Fruit fly (Drosophila melanogaster): ENCODE results near the gene Mct1.
A peak's percentile ranks its signal among the peaks of the same experiment; 100 is the strongest.

The Mct1 gene

dm6 chrX:2147475-2147874 lies 41.5 kb upstream of the Mct1 start:
- TF ChIP-seq sv (GFP tag; optimal IDR thresholded peaks at IDR 0.05) (no peak), jim (GFP tag; optimal IDR thresholded peaks at IDR 0.05) (no peak), Hr83 (GFP tag; optimal IDR thresholded peaks at IDR 0.05; ENCODE audit: poor library complexity, severe bottlenecking) (no peak), dmrt93B (GFP tag; optimal IDR thresholded peaks at IDR 0.05) (no peak), pan (optimal IDR thresholded peaks at IDR 0.05) (no peak), Jra (GFP tag; optimal IDR thresholded peaks at IDR 0.05) (no peak), psq (GFP tag; optimal IDR thresholded peaks at IDR 0.05) (no peak), GATAd (GFP tag; optimal IDR thresholded peaks at IDR 0.05) (no peak), CG9705 (GFP tag; optimal IDR thresholded peaks at IDR 0.05) (no peak), N (GFP tag; optimal IDR thresholded peaks at IDR 0.05) (no peak), fru (GFP tag; optimal IDR thresholded peaks at IDR 0.05) (no peak), usp (GFP tag; optimal IDR thresholded peaks at IDR 0.05) (no peak), ey (GFP tag; optimal IDR thresholded peaks at IDR 0.05) (no peak), lola (GFP tag; optimal IDR thresholded peaks at IDR 0.05) (no peak), Hr78 (GFP tag; optimal IDR thresholded peaks at IDR 0.05) (no peak), Vsx2 (GFP tag; optimal IDR thresholded peaks at IDR 0.05; ENCODE audit: partially characterized antibody) (no peak), tai (GFP tag; optimal IDR thresholded peaks at IDR 0.05) (no peak), brk (GFP tag; optimal IDR thresholded peaks at IDR 0.05) (no peak)

- TF ChIP-seq fru (GFP tag; optimal IDR thresholded peaks at IDR 0.05) (no peak), Rel (GFP tag; optimal IDR thresholded peaks at IDR 0.05) (no peak), Rel (tag; optimal IDR thresholded peaks at IDR 0.05) (no peak), dsf (GFP tag; optimal IDR thresholded peaks at IDR 0.05; ENCODE audit: borderline replicate concordance) (no peak), dmrt93B (GFP tag; optimal IDR thresholded peaks at IDR 0.05) (no peak)
Measured at dm6 chrX:2148671-2149070, 40.3 kb upstream of the Mct1 start.

dm6 chrX:2149478-2149877 lies 39.5 kb upstream of the Mct1 start, which contains the start of gene bcn92:
bcn92 (minus strand) TSS chrX:2149647.
- TF ChIP-seq N (GFP tag; optimal IDR thresholded peaks at IDR 0.05), result no peak
- TF ChIP-seq Dfd (GFP tag; optimal IDR thresholded peaks at IDR 0.05), result no peak
- TF ChIP-seq pan (optimal IDR thresholded peaks at IDR 0.05), result no peak
- TF ChIP-seq Hnf4 (GFP tag; optimal IDR thresholded peaks at IDR 0.05), result no peak
- no peak for TF ChIP-seq GATAd (GFP tag; optimal IDR thresholded peaks at IDR 0.05)
- no peak for TF ChIP-seq sage (GFP tag; optimal IDR thresholded peaks at IDR 0.05)
- TF ChIP-seq dmrt93B (GFP tag; optimal IDR thresholded peaks at IDR 0.05), result no peak
- no peak for TF ChIP-seq tai (GFP tag; optimal IDR thresholded peaks at IDR 0.05)
- peak; percentile 5 for TF ChIP-seq Myc (optimal IDR thresholded peaks at IDR 0.05)
- TF ChIP-seq Vsx2 (GFP tag; optimal IDR thresholded peaks at IDR 0.05; ENCODE audit: partially characterized antibody), result no peak
- TF ChIP-seq HLH106 (tag; optimal IDR thresholded peaks at IDR 0.05), result peak; percentile 36
- no peak for TF ChIP-seq Dif (GFP tag; optimal IDR thresholded peaks at IDR 0.05; ENCODE audit: partially characterized antibody)
- TF ChIP-seq h (GFP tag; optimal IDR thresholded peaks at IDR 0.05), result peak; percentile 41
- TF ChIP-seq jim (GFP tag; optimal IDR thresholded peaks at IDR 0.05), result no peak
- TF ChIP-seq br (GFP tag; optimal IDR thresholded peaks at IDR 0.05), result peak; percentile 29
- TF ChIP-seq fru (GFP tag; optimal IDR thresholded peaks at IDR 0.05), result peak; percentile 37
- TF ChIP-seq Rel (GFP tag; optimal IDR thresholded peaks at IDR 0.05), result no peak
- peak; percentile 12 for TF ChIP-seq Rel (tag; optimal IDR thresholded peaks at IDR 0.05)
- TF ChIP-seq foxo (GFP tag; optimal IDR thresholded peaks at IDR 0.05), result peak in 1 of 2 experiments; percentile 42
- TF ChIP-seq psq (GFP tag; optimal IDR thresholded peaks at IDR 0.05), result no peak
- TF ChIP-seq dl (GFP tag; optimal IDR thresholded peaks at IDR 0.05; ENCODE audit: insufficient read depth in 1 of 2, partially characterized antibody in 2 of 2), result no peak
- no peak for TF ChIP-seq Mio (GFP tag; optimal IDR thresholded peaks at IDR 0.05)
- TF ChIP-seq Abd-B (GFP tag; optimal IDR thresholded peaks at IDR 0.05), result no peak
- TF ChIP-seq lola (GFP tag; optimal IDR thresholded peaks at IDR 0.05), result no peak
- no peak for TF ChIP-seq CG32264 (GFP tag; optimal IDR thresholded peaks at IDR 0.05)
- TF ChIP-seq OdsH (GFP tag; optimal IDR thresholded peaks at IDR 0.05), result peak; percentile 21
- no peak for TF ChIP-seq CrebA (GFP tag; optimal IDR thresholded peaks at IDR 0.05; ENCODE audit: borderline replicate concordance)
- peak; percentile 21 for TF ChIP-seq Hr83 (GFP tag; optimal IDR thresholded peaks at IDR 0.05; ENCODE audit: poor library complexity, severe bottlenecking)
- peak; percentile 46 for TF ChIP-seq sv (GFP tag; optimal IDR thresholded peaks at IDR 0.05)
- TF ChIP-seq Jra (GFP tag; optimal IDR thresholded peaks at IDR 0.05), result peak; percentile 51
- TF ChIP-seq CG9705 (GFP tag; optimal IDR thresholded peaks at IDR 0.05), result no peak
- no peak for TF ChIP-seq dsf (GFP tag; optimal IDR thresholded peaks at IDR 0.05; ENCODE audit: borderline replicate concordance)
- peak; percentile 43 for TF ChIP-seq rgr (GFP tag; optimal IDR thresholded peaks at IDR 0.05)
- TF ChIP-seq Hr78 (GFP tag; optimal IDR thresholded peaks at IDR 0.05), result no peak
- TF ChIP-seq brk (GFP tag; optimal IDR thresholded peaks at IDR 0.05), result no peak
- TF ChIP-seq Sp1 (GFP tag; optimal IDR thresholded peaks at IDR 0.05), result peak; percentile 36
- TF ChIP-seq usp (GFP tag; optimal IDR thresholded peaks at IDR 0.05), result no peak
- TF ChIP-seq ey (GFP tag; optimal IDR thresholded peaks at IDR 0.05), result peak; percentile 46
- TF ChIP-seq woc (GFP tag; optimal IDR thresholded peaks at IDR 0.05), result peak; percentile 87

Data from whole organism, wandering third instar larva.